Worm (Caenorhabditis elegans) whole organism, young adult: ENCODE results near the gene maph-1.3.

Source experiments
- B0261.1 ChIP-seq: sonication (generic microtip); optimal IDR thresholded peaks from 2 replicates; lab custom pipeline; 2016; ENCODE audit warnings: mild to moderate bottlenecking, missing genetic modification characterization, moderate library complexity, missing compliant biosample characterization
- B0336.3 ChIP-seq: fragments of 200-800 bp; sonication (Bioruptor generic); IDR thresholded peaks from 2 replicates; pipeline ENCODE4 v1.3.6; 2022; ENCODE audit warnings: missing genetic modification characterization, missing compliant biosample characterization
- D2030.7 ChIP-seq: fragments of 200-800 bp; sonication (Bioruptor generic); IDR thresholded peaks from 2 replicates; pipeline ENCODE4 v1.3.6; 2022; ENCODE audit warnings: missing genetic modification reagents, missing genetic modification characterization, missing compliant biosample characterization
- atf-7 ChIP-seq: sonication (generic microtip); optimal IDR thresholded peaks from 2 replicates; lab custom pipeline; 2017; ENCODE audit warnings: mild to moderate bottlenecking, missing genetic modification characterization, missing compliant biosample characterization
- ets-4 ChIP-seq: fragments of 200-800 bp; sonication (Bioruptor generic); optimal IDR thresholded peaks from 2 replicates; lab custom pipeline; 2018; ENCODE audit warnings: mild to moderate bottlenecking, missing genetic modification characterization, missing compliant biosample characterization
- fkh-3 ChIP-seq: sonication (generic microtip); optimal IDR thresholded peaks from 2 replicates; lab custom pipeline; 2016; ENCODE audit warnings: mild to moderate bottlenecking, missing genetic modification characterization, missing compliant biosample characterization
- madf-10 ChIP-seq: sonication (generic microtip); optimal IDR thresholded peaks from 2 replicates; lab custom pipeline; 2016; ENCODE audit warnings: mild to moderate bottlenecking, missing genetic modification characterization, missing compliant biosample characterization
- tlf-1 ChIP-seq: fragments of 200-800 bp; sonication (Bioruptor generic); optimal IDR thresholded peaks from 2 replicates; lab custom pipeline; 2018; ENCODE audit warnings: mild to moderate bottlenecking, missing genetic modification characterization, missing compliant biosample characterization
- xnd-1 ChIP-seq: sonication (generic microtip); optimal IDR thresholded peaks from 2 replicates; lab custom pipeline; 2016; ENCODE audit warnings: missing genotype, missing genetic modification reagents, missing genetic modification characterization, missing compliant biosample characterization

DNA sequence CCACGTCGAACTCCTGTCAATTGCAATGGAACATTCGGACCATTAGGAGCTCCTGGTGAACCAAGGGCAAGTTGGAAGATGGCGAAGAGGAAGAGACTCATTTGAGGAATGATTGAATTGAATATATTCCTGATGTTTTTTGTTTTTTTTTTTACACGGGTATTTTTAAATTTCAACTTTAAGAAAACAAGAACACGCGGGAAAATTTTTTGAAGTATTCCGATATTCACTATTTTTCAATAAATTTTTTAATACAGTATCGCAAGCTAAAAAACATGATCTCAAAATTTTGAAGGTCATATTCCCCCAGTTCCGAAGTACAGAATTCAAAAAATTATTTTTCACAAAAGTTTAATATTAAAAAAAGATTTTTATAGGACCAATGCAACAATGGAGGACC is 15.6 kb upstream of the maph-1.3 start, which contains the start of gene cnnm-5:
- TF ChIP-seq B0336.3 (GFP tag; lab: Robert Waterston, UW), result no peak
- no peak for TF ChIP-seq ets-4 (GFP tag; lab: Kevin White, UChicago)
- no peak for TF ChIP-seq atf-7 (tag; lab: Kevin White, UChicago)
- no peak for TF ChIP-seq fkh-3 (tag; lab: Kevin White, UChicago)
- TF ChIP-seq madf-10 (tag; lab: Kevin White, UChicago), result no peak
- TF ChIP-seq tlf-1 (GFP tag; lab: Kevin White, UChicago), result no peak
- no peak for TF ChIP-seq B0261.1 (tag; lab: Kevin White, UChicago)
- TF ChIP-seq xnd-1, result no peak
- TF ChIP-seq D2030.7 (GFP tag; lab: Robert Waterston, UW), result no peak
